Worm (Caenorhabditis elegans) whole organism, L4/young adult: ENCODE measurements around the gene F38A1.15.

Experiments used
- dao-5 ChIP-seq: sonication (generic microtip); optimal IDR thresholded peaks from 2 replicates; lab custom pipeline; 2016; ENCODE audit warnings: missing genotype, missing genetic modification characterization, moderate library complexity, missing compliant biosample characterization
- him-1 ChIP-seq: sonication (generic microtip); optimal IDR thresholded peaks from 2 replicates; lab custom pipeline; 2016; ENCODE audit warnings: missing genotype, missing genetic modification reagents, missing genetic modification characterization, missing compliant biosample characterization

- TF ChIP-seq him-1 (tag; lab: Kevin White, UChicago) (no peak), dao-5 (tag; lab: Kevin White, UChicago) (no peak)
Measured at ce11 chrIV:1212357-1212756, 30.8 kb downstream of the F38A1.15 start.
